Worm (Caenorhabditis elegans) whole organism, late embryonic: Measurements from ENCODE around the gene Y73F8A.14.

Experiments used
- C08G9.2 ChIP-seq: sonication (generic microtip); optimal IDR thresholded peaks from 2 replicates; lab custom pipeline; 2016; ENCODE audit warnings: mild to moderate bottlenecking, missing genetic modification characterization, moderate library complexity, missing compliant biosample characterization
- T23F11.4 ChIP-seq: fragments of 200-800 bp; sonication (Bioruptor generic); optimal IDR thresholded peaks from 2 replicates; lab custom pipeline; 2018; ENCODE audit warnings: mild to moderate bottlenecking, missing genetic modification characterization, missing compliant biosample characterization
- Y22D7AL.16 ChIP-seq: sonication (generic microtip); optimal IDR thresholded peaks from 2 replicates; lab custom pipeline; 2016; ENCODE audit warnings: missing genetic modification characterization, missing compliant biosample characterization
- ama-1 ChIP-seq: fragments of 150-350 bp; optimal IDR thresholded peaks from 2 replicates; lab custom pipeline; 2014
- ceh-14 ChIP-seq: sonication (generic microtip); optimal IDR thresholded peaks from 2 replicates; lab custom pipeline; 2016; ENCODE audit warnings: missing genotype, missing genetic modification characterization, missing compliant biosample characterization
- ceh-18 ChIP-seq: sonication (generic microtip); optimal IDR thresholded peaks from 2 replicates; lab custom pipeline; 2016; ENCODE audit warnings: missing genetic modification characterization, missing compliant biosample characterization
- ceh-19 ChIP-seq: fragments of 200-800 bp; sonication (Bioruptor generic); optimal IDR thresholded peaks from 2 replicates; lab custom pipeline; 2018; ENCODE audit warnings: mild to moderate bottlenecking, missing genetic modification characterization, missing compliant biosample characterization
- ceh-2 ChIP-seq: sonication (generic microtip); optimal IDR thresholded peaks from 2 replicates; lab custom pipeline; 2016; ENCODE audit warnings: missing genotype, missing genetic modification characterization, missing compliant biosample characterization
- ceh-22 ChIP-seq: sonication (generic microtip); optimal IDR thresholded peaks from 2 replicates; lab custom pipeline; 2017; ENCODE audit warnings: missing biosample characterization, missing genetic modification characterization
- ceh-34 ChIP-seq: sonication (generic microtip); optimal IDR thresholded peaks from 2 replicates; lab custom pipeline; 2016; ENCODE audit warnings: mild to moderate bottlenecking, missing genetic modification characterization, missing compliant biosample characterization
- ceh-9 ChIP-seq: sonication (generic microtip); optimal IDR thresholded peaks from 2 replicates; lab custom pipeline; 2016; ENCODE audit warnings: mild to moderate bottlenecking, missing genetic modification characterization, inconsistent platforms, missing compliant biosample characterization
- elt-2 ChIP-seq: sonication (generic microtip); optimal IDR thresholded peaks from 2 replicates; lab custom pipeline; 2016; ENCODE audit warnings: missing genetic modification reagents, missing genetic modification characterization, missing compliant biosample characterization
- elt-4 ChIP-seq: sonication (generic microtip); optimal IDR thresholded peaks from 2 replicates; lab custom pipeline; 2016; ENCODE audit warnings: missing genetic modification characterization, missing compliant biosample characterization
- fkh-6 ChIP-seq: sonication (generic microtip); optimal IDR thresholded peaks from 2 replicates; lab custom pipeline; 2016; ENCODE audit warnings: missing genetic modification characterization, missing compliant biosample characterization
- hlh-13 ChIP-seq: fragments of 200-800 bp; sonication (Bioruptor generic); optimal IDR thresholded peaks from 2 replicates; lab custom pipeline; 2018; ENCODE audit warnings: mild to moderate bottlenecking, missing genetic modification characterization, missing compliant biosample characterization
- hlh-30 ChIP-seq: sonication (generic microtip); optimal IDR thresholded peaks from 2 replicates; lab custom pipeline; 2017; ENCODE audit warnings: antibody characterized with exemption, missing genetic modification characterization, missing compliant biosample characterization; ENCODE audit not compliant: insufficient read depth
- hlh-8 ChIP-seq: sonication (generic microtip); optimal IDR thresholded peaks from 2 replicates; lab custom pipeline; 2016; ENCODE audit warnings: missing genotype, missing genetic modification characterization, missing compliant biosample characterization
- lin-11 ChIP-seq: fragments of 200-800 bp; sonication (Bioruptor generic); optimal IDR thresholded peaks from 2 replicates; lab custom pipeline; 2018; ENCODE audit warnings: mild to moderate bottlenecking, missing genetic modification characterization, missing compliant biosample characterization
- madf-2 ChIP-seq: sonication (generic microtip); optimal IDR thresholded peaks from 2 replicates; lab custom pipeline; 2017; ENCODE audit warnings: missing genetic modification characterization, missing compliant biosample characterization
- nfya-1 ChIP-seq: sonication (generic microtip); optimal IDR thresholded peaks from 2 replicates; lab custom pipeline; 2017; ENCODE audit warnings: missing genetic modification characterization, mild to moderate bottlenecking, missing compliant biosample characterization, antibody characterized with exemption, moderate library complexity
- nhr-11 ChIP-seq: fragments of 150-350 bp; optimal IDR thresholded peaks from 2 replicates; lab custom pipeline; 2014; ENCODE audit warnings: missing biosample characterization, missing genetic modification characterization
- pag-3 ChIP-seq: sonication (generic microtip); optimal IDR thresholded peaks from 2 replicates; lab custom pipeline; 2016; ENCODE audit warnings: missing compliant biosample characterization, missing genetic modification characterization, borderline replicate concordance
- pat-9 ChIP-seq: fragments of 200-800 bp; sonication (Bioruptor generic); optimal IDR thresholded peaks from 2 replicates; lab custom pipeline; 2018; ENCODE audit warnings: mild to moderate bottlenecking, missing genetic modification characterization, moderate library complexity, missing compliant biosample characterization
- pax-1 ChIP-seq: fragments of 150-350 bp; optimal IDR thresholded peaks from 2 replicates; lab custom pipeline; 2014; ENCODE audit warnings: missing biosample characterization, missing genetic modification characterization
- pha-4 ChIP-seq: fragments of 150-350 bp; optimal IDR thresholded peaks from 2 replicates; lab custom pipeline; 2018; ENCODE audit warnings: missing biosample characterization, missing genetic modification reagents, missing genetic modification characterization
- pqm-1 ChIP-seq: sonication (generic microtip); optimal IDR thresholded peaks from 2 replicates; lab custom pipeline; 2016; ENCODE audit warnings: missing genetic modification characterization, missing compliant biosample characterization
- sox-2 ChIP-seq: fragments of 200-800 bp; sonication (Bioruptor generic); IDR thresholded peaks from 2 replicates; pipeline ENCODE4 v1.3.6; 2022; ENCODE audit warnings: missing genetic modification reagents, missing genetic modification characterization, missing compliant biosample characterization
- tbx-7 ChIP-seq: sonication (generic microtip); optimal IDR thresholded peaks from 2 replicates; lab custom pipeline; 2016; ENCODE audit warnings: missing genotype, missing genetic modification characterization, missing compliant biosample characterization
- ttx-3 ChIP-seq: sonication (generic microtip); optimal IDR thresholded peaks from 2 replicates; lab custom pipeline; 2016; ENCODE audit warnings: missing genetic modification reagents, missing genetic modification characterization, missing compliant biosample characterization
- unc-3 ChIP-seq, 2 experiments: fragments of 200-800 bp in 1 of 2; sonication (Bioruptor generic) in 1 of 2; sonication (generic microtip) in 1 of 2; conservative IDR thresholded peaks in 1 of 2; optimal IDR thresholded peaks in 1 of 2; 2 replicates each; pipeline versions ENCODE4 v1.3.6 to Lab custom; 2016 to 2022; ENCODE audit warnings: missing compliant biosample characterization in 2 of 2, missing genetic modification characterization in 2 of 2, missing genetic modification reagents in 1 of 2
- unc-42 ChIP-seq: sonication (generic microtip); optimal IDR thresholded peaks from 2 replicates; lab custom pipeline; 2016; ENCODE audit warnings: missing genotype, missing genetic modification characterization, missing compliant biosample characterization
- unc-86 ChIP-seq: sonication (generic microtip); optimal IDR thresholded peaks from 2 replicates; lab custom pipeline; 2016; ENCODE audit warnings: missing genetic modification characterization, missing compliant biosample characterization
- ztf-16 ChIP-seq: sonication (generic microtip); optimal IDR thresholded peaks from 2 replicates; lab custom pipeline; 2017; ENCODE audit warnings: missing genetic modification characterization, missing compliant biosample characterization

The Y73F8A.14 gene

DNA sequence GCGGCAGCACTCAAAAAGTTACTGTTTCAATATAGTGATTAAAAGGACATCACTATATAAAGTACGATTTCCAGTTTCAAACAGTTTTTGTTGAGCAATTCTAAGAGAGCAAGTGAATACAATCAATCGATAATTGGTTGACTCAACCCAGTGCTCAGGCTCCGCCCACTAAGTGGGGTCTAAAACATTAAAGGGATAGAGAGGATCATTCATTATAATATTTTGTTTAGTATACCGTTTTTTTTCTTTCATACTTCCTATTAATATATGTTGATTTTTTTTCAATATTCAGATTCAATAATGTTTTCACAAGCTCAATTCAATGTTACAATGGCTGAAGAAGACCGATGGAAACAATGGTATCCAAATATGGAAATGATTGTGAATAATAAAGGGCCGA is 4.7 kb upstream of the Y73F8A.14 start, which contains the start of gene tbx-39:
Gene tbx-39, plus strand, starts transcription at position 301 of the 400 bp plus-strand sequence.
- TF ChIP-seq ceh-19 (GFP tag; lab: Kevin White, UChicago) (no peak), lin-11 (tag; lab: Kevin White, UChicago) (no peak), unc-3 (GFP tag; conservative IDR thresholded peaks at IDR 0.05; lab: Robert Waterston, UW) (no peak), unc-3 (tag; optimal IDR thresholded peaks at IDR 0.05; lab: Kevin White, UChicago) (no peak), pat-9 (tag; lab: Kevin White, UChicago) (no peak), unc-86 (tag; lab: Kevin White, UChicago) (no peak), tbx-7 (tag; lab: Kevin White, UChicago) (no peak), C08G9.2 (tag; lab: Kevin White, UChicago) (no peak), unc-42 (tag; lab: Kevin White, UChicago) (no peak), pha-4 (tag; lab: Kevin White, UChicago) (no peak), ceh-22 (no peak)
- TF ChIP-seq, all 69 proteins: peak for 0

DNA sequence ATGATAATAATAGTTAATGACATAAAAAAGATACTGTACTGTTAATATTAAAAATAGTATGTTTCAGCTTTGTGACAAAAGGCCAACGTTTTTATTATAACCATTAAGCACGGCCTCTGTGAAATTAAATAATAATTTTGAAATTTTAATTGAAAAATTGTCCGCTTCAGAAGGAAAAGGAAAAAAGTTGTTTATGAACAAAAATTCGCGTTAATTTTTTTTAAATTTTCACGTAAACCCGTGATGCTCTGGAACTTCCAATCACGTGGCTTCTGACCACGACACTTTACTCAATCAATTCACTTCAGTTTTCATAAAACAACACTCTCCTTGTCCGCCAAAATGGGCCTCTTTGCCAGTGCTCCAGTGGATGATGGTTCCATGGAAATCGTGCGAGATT is 2.4 kb upstream of the Y73F8A.14 start, which contains the start of gene Y73F8A.15:
Gene Y73F8A.15, plus strand, starts transcription at position 301 of the 400 bp plus-strand sequence.
- TF ChIP-seq unc-86 (tag; lab: Kevin White, UChicago) (no peak), ama-1 (lab: Kevin White, UChicago) (no peak), C08G9.2 (tag; lab: Kevin White, UChicago) (no peak), ceh-14 (tag; lab: Kevin White, UChicago) (no peak), madf-2 (no peak), ceh-19 (GFP tag; lab: Kevin White, UChicago) (no peak), hlh-8 (tag; lab: Kevin White, UChicago) (no peak), T23F11.4 (GFP tag; lab: Kevin White, UChicago) (no peak), ztf-16 (tag; lab: Kevin White, UChicago) (no peak), ttx-3 (no peak), nfya-1 (no peak), elt-4 (tag; lab: Kevin White, UChicago) (no peak)

ce11 chrIV:15315502-15315901 is 3.4 kb downstream of the Y73F8A.14 start:
- TF ChIP-seq ceh-22 (no peak), ceh-34 (tag; lab: Kevin White, UChicago) (no peak), sox-2 (GFP tag; lab: Robert Waterston, UW) (no peak), Y22D7AL.16 (tag; lab: Kevin White, UChicago) (no peak), ceh-18 (tag; lab: Kevin White, UChicago) (no peak), pag-3 (no peak), nhr-11 (tag; lab: Kevin White, UChicago) (no peak), fkh-6 (tag; lab: Kevin White, UChicago) (no peak), unc-86 (tag; lab: Kevin White, UChicago) (no peak), unc-3 (GFP tag; conservative IDR thresholded peaks at IDR 0.05; lab: Robert Waterston, UW) (no peak), unc-3 (tag; optimal IDR thresholded peaks at IDR 0.05; lab: Kevin White, UChicago) (no peak), pha-4 (tag; lab: Kevin White, UChicago) (no peak), pqm-1 (tag; lab: Kevin White, UChicago) (no peak), elt-2 (tag; lab: Kevin White, UChicago) (no peak), ceh-14 (tag; lab: Kevin White, UChicago) (no peak)
- TF ChIP-seq, all 69 proteins: peak for 0

DNA sequence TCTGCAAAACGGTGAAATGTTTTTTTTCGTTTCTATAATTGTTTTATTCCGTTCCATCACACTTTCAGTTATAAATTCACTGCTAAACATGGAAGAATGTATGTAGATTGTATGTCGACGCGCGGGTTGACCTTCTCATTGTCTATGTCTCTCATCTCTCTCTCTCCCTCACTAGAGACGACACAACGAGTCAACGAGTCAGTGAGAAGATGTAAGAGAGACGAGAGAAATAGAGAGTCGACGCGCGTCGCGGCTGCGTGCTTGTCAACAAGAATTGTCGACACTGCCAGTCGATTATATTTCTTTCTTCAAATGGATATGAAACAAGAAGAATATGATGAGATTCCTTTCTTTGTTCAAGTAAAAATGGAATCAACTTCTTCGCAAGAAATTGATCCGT is 6.9 kb downstream of the Y73F8A.14 start, which contains the start of gene Y73F8A.13:
Gene Y73F8A.13, plus strand, starts transcription at position 240 of the 400 bp plus-strand sequence.
- TF ChIP-seq nhr-11 (tag; lab: Kevin White, UChicago), result no peak
- TF ChIP-seq pax-1 (tag; lab: Kevin White, UChicago), result no peak
- TF ChIP-seq ceh-34 (tag; lab: Kevin White, UChicago), result no peak
- TF ChIP-seq elt-4 (tag; lab: Kevin White, UChicago), result no peak
- no peak for TF ChIP-seq ceh-18 (tag; lab: Kevin White, UChicago)
- TF ChIP-seq ceh-2 (tag; lab: Kevin White, UChicago), result no peak
- TF ChIP-seq unc-42 (tag; lab: Kevin White, UChicago), result no peak
- no peak for TF ChIP-seq hlh-30
- no peak for TF ChIP-seq ceh-9 (tag; lab: Kevin White, UChicago)
- TF ChIP-seq hlh-13 (GFP tag; lab: Kevin White, UChicago), result no peak
- TF ChIP-seq, all 69 proteins: peak for 0
